Fruit fly (Drosophila melanogaster): ENCODE results near the gene nkd.

DNA sequence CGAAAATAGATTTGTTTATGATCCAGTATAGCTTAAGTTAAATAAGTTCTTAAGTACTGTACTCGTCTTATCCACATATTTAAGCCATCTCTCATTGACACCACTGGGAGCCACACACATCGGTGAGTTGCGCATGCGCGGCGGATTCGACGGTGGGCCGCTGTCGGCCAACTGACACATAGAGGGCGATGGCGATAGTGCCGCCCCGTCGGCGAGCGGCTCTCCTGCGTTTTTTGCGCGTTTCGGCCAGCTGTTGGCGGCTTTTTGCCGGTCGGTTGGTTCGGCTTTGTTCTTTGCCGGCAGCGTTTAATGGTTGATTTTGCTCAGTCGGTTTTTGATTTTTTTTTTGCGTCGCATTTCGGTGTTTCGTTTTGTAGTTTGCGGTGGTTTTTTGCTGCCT is 9.0 kb upstream of the nkd start:
- TF ChIP-seq psq (optimal IDR thresholded peaks at IDR 0.05) (no peak), pan (optimal IDR thresholded peaks at IDR 0.05) (no peak)
